Worm (Caenorhabditis elegans): ENCODE results near the gene C49F8.3.

Gene C49F8.3

ce11 chrX:13380988-13381742 is 6.2 kb downstream of the C49F8.3 start:
- TF ChIP-seq zip-11 (GFP tag; IDR thresholded peaks at IDR 0.05), result no peak
- TF ChIP-seq gei-8 (GFP tag; optimal IDR thresholded peaks at IDR 0.05), result no peak
- no peak for TF ChIP-seq F49E8.2 (tag; optimal IDR thresholded peaks at IDR 0.05; ENCODE audit: borderline replicate concordance)
- TF ChIP-seq ces-1 (GFP tag; optimal IDR thresholded peaks at IDR 0.05), result no peak
- TF ChIP-seq vab-7 (GFP tag; IDR thresholded peaks at IDR 0.05), result no peak
- TF ChIP-seq hlh-30 (tag; optimal IDR thresholded peaks at IDR 0.05; ENCODE audit: insufficient read depth), result peak; percentile 0
- no peak for TF ChIP-seq pha-4 (GFP tag; IDR thresholded peaks at IDR 0.05)
- TF ChIP-seq pha-4 (tag; optimal IDR thresholded peaks at IDR 0.05), result no peak
- no peak for TF ChIP-seq zfp-2 (tag; optimal IDR thresholded peaks at IDR 0.05)
- no peak for TF ChIP-seq F26F4.8 (GFP tag; conservative IDR thresholded peaks at IDR 0.05)
- no peak for TF ChIP-seq arid-1 (GFP tag; conservative IDR thresholded peaks at IDR 0.05)
- no peak for TF ChIP-seq ceh-62 (tag; optimal IDR thresholded peaks at IDR 0.05)
- no peak for TF ChIP-seq ztf-7 (tag; optimal IDR thresholded peaks at IDR 0.05)
- TF ChIP-seq D1046.2 (GFP tag; IDR thresholded peaks at IDR 0.05), result no peak
- TF ChIP-seq unc-62 (GFP tag; optimal IDR thresholded peaks at IDR 0.05 in 1 of 2), result peak in 1 of 2 experiments; percentile 29
- TF ChIP-seq unc-62 (tag; optimal IDR thresholded peaks at IDR 0.05), result no peak
- no peak for TF ChIP-seq lin-13 (GFP tag; optimal IDR thresholded peaks at IDR 0.05)
- peak; percentile 95 for TF ChIP-seq zip-2 (tag; optimal IDR thresholded peaks at IDR 0.05)
- TF ChIP-seq ztf-11 (tag; optimal IDR thresholded peaks at IDR 0.05), result no peak
- no peak for TF ChIP-seq duxl-1 (tag; optimal IDR thresholded peaks at IDR 0.05; ENCODE audit: poor library complexity)
- no peak for TF ChIP-seq cey-2 (tag; optimal IDR thresholded peaks at IDR 0.05; ENCODE audit: borderline replicate concordance, insufficient read depth)
- no peak for TF ChIP-seq mxl-2 (GFP tag; conservative IDR thresholded peaks at IDR 0.05)
- TF ChIP-seq daf-8 (GFP tag; IDR thresholded peaks at IDR 0.05), result no peak
- no peak for TF ChIP-seq T20F7.1 (GFP tag; optimal IDR thresholded peaks at IDR 0.05)
- TF ChIP-seq aly-2 (tag; optimal IDR thresholded peaks at IDR 0.05), result no peak
- no peak for TF ChIP-seq fos-1 (tag; optimal IDR thresholded peaks at IDR 0.05)
- no peak for TF ChIP-seq nhr-42 (GFP tag; IDR thresholded peaks at IDR 0.05)
- TF ChIP-seq mdl-1 (tag; optimal IDR thresholded peaks at IDR 0.05), result no peak
- no peak for TF ChIP-seq lin-38 (GFP tag; IDR thresholded peaks at IDR 0.05)
- TF ChIP-seq aha-1 (tag), result peak; percentile 95

DNA sequence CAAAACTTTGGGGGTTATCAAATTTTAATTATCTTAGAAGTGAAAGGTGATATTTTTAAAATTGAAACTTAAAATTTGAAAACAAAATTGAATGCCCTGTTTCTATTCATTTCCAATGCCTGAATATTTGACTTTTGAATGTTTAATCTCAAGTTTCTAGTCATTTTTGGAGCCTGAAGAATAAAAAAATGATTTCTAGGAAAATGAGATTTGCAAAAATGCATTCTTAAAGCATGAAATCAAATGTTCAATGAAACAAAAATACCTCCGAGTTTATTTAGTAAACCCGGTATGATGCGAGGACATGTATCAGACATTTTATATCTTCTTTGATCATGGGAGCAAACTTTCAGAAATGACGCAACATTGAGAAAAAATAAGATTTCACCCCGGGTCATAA is 8.3 kb downstream of the C49F8.3 start:
- TF ChIP-seq nhr-11 (tag; optimal IDR thresholded peaks at IDR 0.05), result peak; percentile 9
- no peak for TF ChIP-seq T20F7.1 (GFP tag; optimal IDR thresholded peaks at IDR 0.05)
- TF ChIP-seq aha-1 (tag), result peak; percentile 4
- TF ChIP-seq ceh-62 (tag; optimal IDR thresholded peaks at IDR 0.05), result no peak

DNA sequence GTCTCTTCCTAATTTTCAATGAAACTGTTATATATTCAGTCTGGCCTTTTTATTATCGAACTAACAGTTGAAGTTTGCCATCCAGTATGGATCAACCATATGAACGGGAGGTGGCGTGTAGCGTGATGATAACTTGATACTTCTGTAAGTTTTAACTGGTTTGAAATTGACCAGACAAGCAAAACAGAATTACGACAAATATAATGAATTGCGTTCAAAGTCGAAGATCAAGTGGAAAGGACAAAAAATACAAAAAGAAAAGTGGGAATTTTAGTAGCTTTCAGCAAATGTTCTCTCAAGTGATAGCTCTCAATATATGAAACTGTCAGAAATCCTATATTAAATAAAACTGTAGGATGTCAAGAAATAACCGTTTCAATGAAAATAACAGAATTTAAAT is 10.5 kb downstream of the C49F8.3 start, which contains the start of the genes C49F8.14 and gem-1:
Gene C49F8.14 (minus strand): TSS at position 99 of the 400 bp plus-strand sequence.
Gene gem-1 (minus strand): TSS at position 142 of the 400 bp plus-strand sequence.
- no peak for TF ChIP-seq lin-13 (GFP tag; optimal IDR thresholded peaks at IDR 0.05)
- TF ChIP-seq unc-62 (GFP tag; optimal IDR thresholded peaks at IDR 0.05 in 1 of 2), result peak in 1 of 2 experiments; percentile 97
- no peak for TF ChIP-seq unc-62 (tag; optimal IDR thresholded peaks at IDR 0.05)

DNA sequence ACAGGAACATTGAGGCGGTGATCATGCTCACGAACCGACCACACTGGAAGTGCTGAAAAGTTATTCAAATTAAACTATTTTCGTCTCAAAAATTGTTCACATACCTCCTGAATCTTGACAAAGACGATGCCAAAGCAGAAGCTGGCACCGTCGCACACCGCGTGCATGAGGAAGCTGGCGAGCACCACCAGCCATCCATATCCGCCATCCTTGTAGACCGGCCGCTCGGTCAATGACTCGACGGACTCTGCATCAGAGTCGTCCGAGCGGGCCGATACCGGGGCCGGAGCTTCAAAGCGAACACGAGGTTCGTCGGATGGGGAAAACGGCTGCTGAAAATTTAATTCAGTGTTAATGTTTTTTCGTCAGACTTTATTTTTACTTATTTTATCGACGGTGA is 11.2 kb downstream of the C49F8.3 start:
- peak; percentile 85 for TF ChIP-seq set-16 (GFP tag; IDR thresholded peaks at IDR 0.05)
- TF ChIP-seq spr-3 (GFP tag; optimal IDR thresholded peaks at IDR 0.05), result no peak
- TF ChIP-seq mxl-3 (GFP tag; optimal IDR thresholded peaks at IDR 0.05), result no peak
- no peak for TF ChIP-seq tag-97 (GFP tag; IDR thresholded peaks at IDR 0.05)
- 0 out of 2 replicates have a peak, but pooled peaks have one; percentile 29 for TF ChIP-seq dmd-8 (GFP tag; IDR thresholded peaks at IDR 0.05)
- peak; percentile 87 for TF ChIP-seq aha-1 (tag)
- 0 out of 2 replicates have a peak, but pooled peaks have one; percentile 37 for TF ChIP-seq D1046.2 (GFP tag; IDR thresholded peaks at IDR 0.05)
- TF ChIP-seq ceh-20 (GFP tag; IDR thresholded peaks at IDR 0.05), result 0 out of 2 replicates have a peak, but pooled peaks have one; percentile 18
- TF ChIP-seq egl-43 (GFP tag; IDR thresholded peaks at IDR 0.05), result no peak

Measured in whole organism, L4 larva.